Worm (Caenorhabditis elegans): ENCODE measurements around the gene ccz-1.

The ccz-1 gene

DNA sequence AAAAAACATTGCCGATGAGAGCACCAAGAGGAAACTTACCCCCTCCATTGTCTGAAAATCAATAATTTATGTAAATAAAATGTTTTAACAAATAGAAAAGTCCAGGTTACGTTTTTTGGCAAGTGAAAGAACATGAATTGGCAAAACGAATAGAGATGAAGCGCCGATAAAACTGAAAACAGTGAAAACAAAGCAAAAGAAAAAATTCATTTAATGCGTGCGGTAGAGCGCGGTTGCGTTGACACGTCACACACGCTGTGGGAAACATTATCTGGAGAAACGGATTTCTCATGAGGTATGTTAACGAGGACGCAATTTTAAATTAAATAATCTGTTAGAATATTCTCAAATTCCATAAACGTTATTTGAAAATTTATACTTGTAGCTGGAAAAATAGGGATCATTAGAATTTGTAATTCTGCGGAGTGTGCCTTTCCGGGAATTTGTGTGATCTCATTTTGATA, 36.6 kb downstream of the ccz-1 start, which contains the start of gene zipt-9 (continued):
- TF ChIP-seq F16B12.6 (tag; optimal IDR thresholded peaks at IDR 0.05) = peak; percentile 59

DNA sequence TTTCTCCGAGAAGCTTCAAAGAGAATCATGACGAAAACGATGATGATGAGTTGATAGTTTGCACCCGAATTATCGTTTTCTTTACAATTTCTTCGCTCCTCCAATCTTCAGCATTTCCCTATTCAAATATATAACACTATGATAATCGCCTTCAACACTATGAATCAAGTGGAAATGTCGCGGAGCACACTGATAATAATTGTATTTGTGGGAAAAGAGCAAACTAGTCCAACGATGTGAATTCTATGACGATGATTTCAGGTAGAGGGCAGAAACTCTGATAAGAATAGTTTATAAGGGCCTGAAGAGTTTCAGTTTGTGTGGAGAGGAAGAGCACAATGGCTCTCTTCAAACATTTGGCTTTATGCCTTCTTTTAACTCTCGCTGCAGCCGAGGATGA, 37.9 kb downstream of the ccz-1 start, which contains the start of gene T01D3.6:
Gene T01D3.6, plus strand, starts transcription at position 294 of the 400 bp plus-strand sequence.
- TF ChIP-seq nhr-85 (tag) = peak; percentile 10
- peak; percentile 32 for TF ChIP-seq pqm-1 (tag; optimal IDR thresholded peaks at IDR 0.05)
- TF ChIP-seq nhr-11 (tag; optimal IDR thresholded peaks at IDR 0.05) = no peak
- TF ChIP-seq fkh-4 (tag; optimal IDR thresholded peaks at IDR 0.05; ENCODE audit: borderline replicate concordance) = no peak
- no peak for TF ChIP-seq nhr-76 (tag; optimal IDR thresholded peaks at IDR 0.05)
- peak in 1 of 2 experiments; percentile 24 for TF ChIP-seq lin-35 (GFP tag; optimal IDR thresholded peaks at IDR 0.05)
- peak; percentile 29 for TF ChIP-seq pax-3 (tag; optimal IDR thresholded peaks at IDR 0.05)
- peak; percentile 79 for TF ChIP-seq elt-2 (tag; optimal IDR thresholded peaks at IDR 0.05)

DNA sequence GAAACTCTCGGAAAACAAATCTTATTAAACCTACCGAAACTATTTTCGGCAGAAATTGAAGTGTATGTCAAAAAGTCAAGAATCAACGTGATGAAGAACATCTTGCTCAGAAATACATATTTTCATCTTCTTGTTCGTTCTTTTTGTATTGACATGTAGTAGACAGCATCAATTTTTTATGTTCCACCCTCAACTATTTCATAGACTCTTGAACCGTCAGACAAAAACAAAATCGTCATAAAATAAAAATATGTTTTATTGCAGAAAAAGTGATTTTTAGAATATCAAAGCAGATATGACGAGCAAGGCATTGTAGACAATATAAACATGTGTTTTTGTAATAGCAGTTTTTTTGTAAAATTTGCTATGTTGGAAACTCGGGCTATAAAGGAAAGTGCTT, 46.1 kb downstream of the ccz-1 start, which contains the start of gene F35E12.2:
Gene F35E12.2, minus strand, starts transcription at position 101 of the 400 bp plus-strand sequence.
- no peak for TF ChIP-seq mep-1 (tag; optimal IDR thresholded peaks at IDR 0.05)
- TF ChIP-seq hlh-4 (tag; optimal IDR thresholded peaks at IDR 0.05) = no peak
- no peak for TF ChIP-seq ceh-82 (tag; optimal IDR thresholded peaks at IDR 0.05)
- TF ChIP-seq pqm-1 (tag; optimal IDR thresholded peaks at IDR 0.05) = no peak
- no peak for TF ChIP-seq nhr-28 (tag; optimal IDR thresholded peaks at IDR 0.05)
- no peak for TF ChIP-seq nhr-84 (tag; optimal IDR thresholded peaks at IDR 0.05)
- no peak for TF ChIP-seq lin-39 (tag; optimal IDR thresholded peaks at IDR 0.05)
- TF ChIP-seq sup-37 (GFP tag; optimal IDR thresholded peaks at IDR 0.05) = no peak
- TF ChIP-seq lir-3 (tag; optimal IDR thresholded peaks at IDR 0.05; ENCODE audit: poor library complexity) = no peak
- no peak for TF ChIP-seq nhr-12 (tag; optimal IDR thresholded peaks at IDR 0.05)

DNA sequence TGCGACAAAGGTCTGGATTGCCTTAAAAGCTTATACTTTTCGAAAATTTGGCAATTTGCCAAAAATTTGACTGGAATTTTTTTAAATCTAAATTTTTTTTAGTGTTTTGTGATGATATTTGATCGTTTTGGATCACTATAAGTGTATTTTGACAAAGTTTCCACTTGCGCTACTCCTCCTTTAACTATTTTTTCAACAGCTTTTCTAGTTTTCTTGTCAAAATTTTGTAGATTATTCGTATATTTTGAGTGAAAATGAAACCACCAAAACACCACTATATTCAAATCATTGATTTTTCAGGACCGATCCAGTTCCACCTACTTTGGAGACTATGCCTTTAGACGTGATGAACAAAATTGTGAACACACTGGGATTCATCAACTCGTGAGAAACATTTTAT, 46.9 kb downstream of the ccz-1 start, which contains the start of gene fbxa-181:
Gene fbxa-181, plus strand, starts transcription at position 301 of the 400 bp plus-strand sequence.
- TF ChIP-seq egl-27 (tag; optimal IDR thresholded peaks at IDR 0.05) = no peak
- TF ChIP-seq lin-39 (tag; optimal IDR thresholded peaks at IDR 0.05) = no peak

DNA sequence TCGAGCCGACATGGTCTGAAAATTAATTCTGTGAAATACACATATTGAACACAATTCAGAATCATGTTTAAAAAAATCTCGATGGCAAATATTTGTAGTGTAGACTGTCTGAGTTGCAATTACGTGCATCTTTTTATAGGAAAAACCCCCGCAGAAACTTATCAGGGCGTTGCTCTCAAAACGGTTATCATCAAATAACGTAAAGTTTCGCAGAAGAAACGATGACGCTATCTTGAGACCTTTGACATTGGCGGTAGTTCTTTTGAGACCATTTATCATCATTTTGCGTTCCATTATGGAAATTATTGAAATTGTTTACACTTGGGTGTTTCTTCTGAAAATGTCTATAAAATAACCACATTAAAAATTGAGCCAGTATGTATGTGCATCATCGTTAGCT, 52.1 kb downstream of the ccz-1 start, which contains the start of gene dct-17:
Gene dct-17, minus strand, starts transcription at position 23 of the 400 bp plus-strand sequence.
- TF ChIP-seq elt-2 (tag; optimal IDR thresholded peaks at IDR 0.05) (peak; percentile 24), nhr-237 (tag; optimal IDR thresholded peaks at IDR 0.05) (no peak), pax-3 (tag; optimal IDR thresholded peaks at IDR 0.05) (peak; percentile 12), ceh-63 (GFP tag; optimal IDR thresholded peaks at IDR 0.05) (no peak), pqm-1 (tag; optimal IDR thresholded peaks at IDR 0.05) (peak; percentile 3), ets-5 (GFP tag; IDR thresholded peaks at IDR 0.05) (no peak)
